Fruit fly (Drosophila melanogaster): ENCODE results near the gene mei-218.
A peak's percentile ranks its signal among the peaks of the same experiment; 100 is the strongest.

Gene mei-218

DNA sequence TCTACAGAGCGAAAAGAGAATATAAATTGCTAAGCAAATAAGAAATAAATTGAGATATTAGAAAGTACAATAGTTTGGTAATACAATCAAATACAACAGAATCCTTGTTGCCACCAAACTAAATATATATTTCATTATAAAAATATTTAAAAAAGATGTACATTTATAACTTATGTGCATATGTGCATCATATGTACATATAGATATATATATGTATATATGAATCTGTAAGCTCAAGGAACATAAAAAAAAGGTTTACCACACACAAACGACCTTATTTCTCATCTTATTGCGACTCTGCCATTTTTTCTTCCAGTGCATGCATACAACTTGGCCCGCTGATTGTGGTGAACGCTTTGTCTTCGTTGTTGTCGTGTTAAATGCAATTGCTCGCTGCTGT, 29.5 kb downstream of the mei-218 start:
- TF ChIP-seq h (GFP tag; optimal IDR thresholded peaks at IDR 0.05) (no peak), dmrt93B (GFP tag; optimal IDR thresholded peaks at IDR 0.05) (no peak), Sp1 (GFP tag; optimal IDR thresholded peaks at IDR 0.05) (peak; percentile 62), foxo (GFP tag; optimal IDR thresholded peaks at IDR 0.05) (peak in 1 of 2 experiments; percentile 38), OdsH (GFP tag; optimal IDR thresholded peaks at IDR 0.05) (peak; percentile 48), HLH106 (tag; optimal IDR thresholded peaks at IDR 0.05) (peak; percentile 44), Abd-B (GFP tag; optimal IDR thresholded peaks at IDR 0.05) (no peak), rgr (GFP tag; optimal IDR thresholded peaks at IDR 0.05) (peak; percentile 50), Jra (GFP tag; optimal IDR thresholded peaks at IDR 0.05) (no peak), tai (GFP tag; optimal IDR thresholded peaks at IDR 0.05) (no peak), N (GFP tag; optimal IDR thresholded peaks at IDR 0.05) (no peak), psq (GFP tag; optimal IDR thresholded peaks at IDR 0.05) (peak; percentile 61), dl (GFP tag; optimal IDR thresholded peaks at IDR 0.05; ENCODE audit: insufficient read depth in 1 of 2, partially characterized antibody in 2 of 2) (no peak), woc (GFP tag; optimal IDR thresholded peaks at IDR 0.05) (no peak), GATAd (GFP tag; optimal IDR thresholded peaks at IDR 0.05) (no peak), ey (GFP tag; optimal IDR thresholded peaks at IDR 0.05) (no peak)

DNA sequence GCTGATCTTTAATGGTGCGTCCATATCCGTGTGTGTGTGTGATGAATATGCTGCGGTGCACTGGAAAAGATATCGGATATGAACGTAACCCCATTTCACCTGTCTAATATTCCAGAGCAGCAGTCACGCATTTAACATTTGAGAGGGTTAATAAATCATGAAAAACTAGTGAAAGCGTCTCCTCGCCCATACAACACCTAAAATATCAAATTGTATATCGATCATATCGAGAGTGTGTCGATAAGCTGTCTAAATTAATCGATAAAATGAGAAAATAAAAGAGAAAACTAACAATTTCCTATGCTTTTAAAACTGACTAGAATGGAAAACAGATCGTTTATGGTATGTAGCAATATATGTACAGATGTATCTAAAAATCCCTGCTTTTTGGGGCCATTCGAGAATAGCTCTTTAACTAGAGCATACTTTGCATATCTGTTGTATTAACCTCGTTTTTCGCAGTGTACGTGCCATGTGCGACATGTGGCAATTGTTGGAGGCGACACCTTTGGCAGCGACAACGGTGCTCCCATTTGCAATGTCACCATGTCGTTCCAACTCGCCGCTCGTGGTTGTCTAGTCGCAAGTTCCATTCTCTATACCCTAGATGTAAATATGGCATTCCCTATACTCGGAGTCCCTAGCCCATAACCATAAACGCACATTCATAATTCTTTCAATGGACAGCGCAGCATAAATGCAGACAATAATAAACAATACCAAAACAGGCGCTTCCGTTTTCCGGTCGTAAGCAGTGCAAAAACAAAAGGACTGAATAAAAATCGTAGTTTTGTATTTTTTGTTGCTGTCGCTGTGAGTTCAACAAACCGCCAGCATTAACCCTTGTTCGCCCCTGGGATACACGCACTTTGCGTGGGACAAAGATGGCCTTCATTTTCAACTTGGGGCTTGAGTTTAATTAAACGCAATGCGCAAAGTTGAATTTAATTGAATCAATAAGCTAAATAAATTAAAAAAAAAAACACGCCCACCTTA, 30.5 kb downstream of the mei-218 start:
- TF ChIP-seq CG9705 (GFP tag; optimal IDR thresholded peaks at IDR 0.05) = no peak
- TF ChIP-seq Hr78 (GFP tag; optimal IDR thresholded peaks at IDR 0.05) = no peak
- TF ChIP-seq dl (GFP tag; optimal IDR thresholded peaks at IDR 0.05; ENCODE audit: insufficient read depth in 1 of 2, partially characterized antibody in 2 of 2) = no peak
- TF ChIP-seq rgr (GFP tag; optimal IDR thresholded peaks at IDR 0.05) = no peak

DNA sequence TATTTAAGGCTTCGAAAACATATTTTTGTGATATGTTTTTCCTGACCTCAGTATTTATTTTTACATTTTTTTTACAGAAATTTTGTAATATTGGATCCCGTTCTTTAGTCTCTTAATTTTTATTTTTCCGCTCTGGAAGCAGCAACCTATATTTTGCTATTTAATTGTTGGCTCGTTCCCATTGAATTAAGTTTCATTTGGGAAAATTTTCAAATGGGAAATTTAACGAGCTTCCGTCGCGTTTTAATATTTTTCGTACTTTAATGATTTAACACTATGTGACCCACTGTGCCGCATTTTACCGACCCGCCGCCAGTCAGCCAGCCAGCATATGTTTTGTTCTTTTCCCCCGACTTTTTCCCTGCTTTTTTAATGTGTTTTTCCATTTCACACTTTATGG, 31.5 kb downstream of the mei-218 start:
- no peak for TF ChIP-seq lola (GFP tag; optimal IDR thresholded peaks at IDR 0.05)
- TF ChIP-seq pan (optimal IDR thresholded peaks at IDR 0.05) = no peak
- no peak for TF ChIP-seq Abd-B (GFP tag; optimal IDR thresholded peaks at IDR 0.05)
- no peak for TF ChIP-seq sage (GFP tag; optimal IDR thresholded peaks at IDR 0.05)
- no peak for TF ChIP-seq usp (GFP tag; optimal IDR thresholded peaks at IDR 0.05)
- TF ChIP-seq Vsx2 (GFP tag; optimal IDR thresholded peaks at IDR 0.05; ENCODE audit: partially characterized antibody) = no peak
- no peak for TF ChIP-seq OdsH (GFP tag; optimal IDR thresholded peaks at IDR 0.05)
- no peak for TF ChIP-seq foxo (GFP tag; optimal IDR thresholded peaks at IDR 0.05)
- TF ChIP-seq rgr (GFP tag; optimal IDR thresholded peaks at IDR 0.05) = no peak
- no peak for TF ChIP-seq dl (GFP tag; optimal IDR thresholded peaks at IDR 0.05; ENCODE audit: insufficient read depth in 1 of 2, partially characterized antibody in 2 of 2)
- no peak for TF ChIP-seq ey (GFP tag; optimal IDR thresholded peaks at IDR 0.05)
- TF ChIP-seq h (GFP tag; optimal IDR thresholded peaks at IDR 0.05) = no peak
- no peak for TF ChIP-seq Sp1 (GFP tag; optimal IDR thresholded peaks at IDR 0.05)
- TF ChIP-seq Hnf4 (GFP tag; optimal IDR thresholded peaks at IDR 0.05) = no peak
- TF ChIP-seq Hr78 (GFP tag; optimal IDR thresholded peaks at IDR 0.05) = no peak
- no peak for TF ChIP-seq sv (GFP tag; optimal IDR thresholded peaks at IDR 0.05)
- TF ChIP-seq br (GFP tag; optimal IDR thresholded peaks at IDR 0.05) = no peak
- TF ChIP-seq N (GFP tag; optimal IDR thresholded peaks at IDR 0.05) = no peak
- TF ChIP-seq woc (GFP tag; optimal IDR thresholded peaks at IDR 0.05) = no peak
- TF ChIP-seq dmrt93B (GFP tag; optimal IDR thresholded peaks at IDR 0.05) = no peak

DNA sequence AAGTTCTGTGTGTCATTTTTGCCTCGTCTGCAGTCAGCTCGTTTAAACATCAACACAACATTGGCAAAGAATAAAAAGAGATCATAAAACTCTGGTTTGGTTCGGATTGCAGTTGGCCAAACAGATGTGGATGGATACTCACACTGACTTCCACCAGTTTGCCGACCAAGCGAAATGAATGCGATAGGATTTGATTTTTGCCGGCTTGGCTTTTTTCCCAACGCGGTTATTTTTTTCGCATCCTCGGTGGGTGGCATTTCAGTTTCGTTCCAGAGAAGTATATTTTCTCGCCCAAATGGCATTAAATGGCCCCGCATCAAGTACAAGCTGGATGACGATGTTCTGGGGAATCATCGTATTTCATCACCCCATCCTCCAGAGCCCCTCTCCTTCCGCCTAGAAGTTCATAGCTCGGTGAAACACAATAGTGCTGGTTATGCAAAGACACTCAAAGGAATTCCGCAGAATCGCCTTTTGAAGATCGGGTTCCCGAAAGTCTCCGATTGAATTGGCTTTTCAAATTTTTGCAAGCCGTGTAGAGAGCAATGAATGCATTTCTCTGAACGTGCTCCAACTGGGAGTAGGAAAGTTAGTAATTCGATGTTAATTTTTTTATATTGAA, 32.1 kb downstream of the mei-218 start:
- TF ChIP-seq usp (GFP tag; optimal IDR thresholded peaks at IDR 0.05) (no peak), GATAd (GFP tag; optimal IDR thresholded peaks at IDR 0.05) (no peak), Dfd (GFP tag; optimal IDR thresholded peaks at IDR 0.05) (no peak), tai (GFP tag; optimal IDR thresholded peaks at IDR 0.05) (no peak), br (GFP tag; optimal IDR thresholded peaks at IDR 0.05) (no peak), Mio (GFP tag; optimal IDR thresholded peaks at IDR 0.05) (no peak), dsf (GFP tag; optimal IDR thresholded peaks at IDR 0.05; ENCODE audit: borderline replicate concordance) (no peak), N (GFP tag; optimal IDR thresholded peaks at IDR 0.05) (no peak), Myc (optimal IDR thresholded peaks at IDR 0.05) (no peak), psq (GFP tag; optimal IDR thresholded peaks at IDR 0.05) (no peak), ey (GFP tag; optimal IDR thresholded peaks at IDR 0.05) (no peak)
